Worm (Caenorhabditis elegans): ENCODE results near the gene mpz-5.

DNA sequence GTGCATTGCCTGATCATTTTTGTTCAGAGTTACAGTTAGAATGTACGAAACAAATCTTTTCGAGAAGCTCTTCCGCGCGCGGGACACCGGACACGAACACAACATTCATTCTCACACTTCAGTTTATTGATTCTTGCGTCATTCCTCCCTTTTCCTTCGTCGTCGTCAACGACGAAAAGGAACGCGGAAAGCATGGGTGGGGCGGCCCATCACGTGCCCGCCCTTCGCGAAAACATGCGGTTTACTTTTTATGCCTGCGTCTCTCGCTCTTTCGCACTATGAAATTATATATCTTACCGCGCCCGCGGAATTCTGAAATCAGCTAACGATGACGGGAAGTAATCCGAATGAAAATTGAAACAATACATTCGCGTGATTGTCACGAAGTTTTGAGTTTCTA is 7.0 kb upstream of the mpz-5 start:
- TF ChIP-seq ztf-23 (GFP tag; IDR thresholded peaks at IDR 0.05) (no peak), cog-1 (tag; optimal IDR thresholded peaks at IDR 0.05) (peak; percentile 13), ref-1 (GFP tag; conservative IDR thresholded peaks at IDR 0.05) (no peak), ztf-29 (GFP tag; IDR thresholded peaks at IDR 0.05) (no peak), T22C8.4 (GFP tag; IDR thresholded peaks at IDR 0.05) (0 out of 2 replicates have a peak, but pooled peaks have one; percentile 26), med-1 (GFP tag; optimal IDR thresholded peaks at IDR 0.05; ENCODE audit: insufficient read depth) (no peak), flt-1 (GFP tag; IDR thresholded peaks at IDR 0.05) (no peak)
